Worm (Caenorhabditis elegans) whole organism, dauer: Measurements from ENCODE around the gene uaf-2.
"Not testable (repeated sequence)": the region's sequence is repeated elsewhere in the genome, so short reads cannot be mapped to it uniquely, and the experiment has no call there.

ENCODE experiments used
- unc-62 ChIP-seq: sonication (generic microtip); optimal IDR thresholded peaks from 2 replicates; lab custom pipeline; 2017; ENCODE audit warnings: missing biosample characterization, missing genetic modification reagents, missing genetic modification characterization

uaf-2 gene

ce11 chrIV:17070791-17071190 lies 47.8 kb downstream of the uaf-2 start, which contains the start of gene Y116A8C.24:
Gene Y116A8C.24, minus strand, starts transcription at chrIV:17070891.
- not testable (repeated sequence) for TF ChIP-seq unc-62 (GFP tag; lab: Kevin White, UChicago)
